Worm (Caenorhabditis elegans) whole organism, L3 larva: ENCODE measurements around the gene F55G7.3.

Source experiments
- R02D3.7 ChIP-seq: fragments of 150-350 bp; optimal IDR thresholded peaks from 2 replicates; lab custom pipeline; 2014; ENCODE audit warnings: missing biosample characterization, missing genetic modification characterization
- ama-1 ChIP-seq: fragments of 150-350 bp; optimal IDR thresholded peaks from 2 replicates; lab custom pipeline; 2018
- ceh-16 ChIP-seq: sonication (generic microtip); optimal IDR thresholded peaks from 2 replicates; lab custom pipeline; 2017; ENCODE audit warnings: missing biosample characterization, missing genetic modification characterization
- ceh-28 ChIP-seq: fragments of 150-350 bp; optimal IDR thresholded peaks from 2 replicates; lab custom pipeline; 2014; ENCODE audit warnings: missing biosample characterization, missing genetic modification reagents, missing genetic modification characterization
- ceh-82 ChIP-seq: fragments of 150-350 bp; optimal IDR thresholded peaks from 2 replicates; lab custom pipeline; 2014; ENCODE audit warnings: missing biosample characterization, missing genetic modification characterization
- ceh-9 ChIP-seq: sonication (generic microtip); optimal IDR thresholded peaks from 2 replicates; lab custom pipeline; 2018; ENCODE audit warnings: missing biosample characterization, missing genetic modification characterization
- daf-12 ChIP-seq: fragments of 150-350 bp; optimal IDR thresholded peaks from 2 replicates; lab custom pipeline; 2014; ENCODE audit warnings: missing biosample characterization, missing genetic modification reagents, missing genetic modification characterization
- egl-27 ChIP-seq: sonication (generic microtip); optimal IDR thresholded peaks from 4 replicates; lab custom pipeline; 2017; ENCODE audit warnings: missing biosample characterization, missing genetic modification reagents, missing genetic modification characterization
- egl-5 ChIP-seq: fragments of 150-350 bp; optimal IDR thresholded peaks from 2 replicates; lab custom pipeline; 2017; ENCODE audit warnings: missing biosample characterization, missing genetic modification reagents, missing genetic modification characterization, inconsistent platforms
- elt-2 ChIP-seq: sonication (generic microtip); optimal IDR thresholded peaks from 2 replicates; lab custom pipeline; 2016; ENCODE audit warnings: missing genetic modification reagents, mild to moderate bottlenecking, missing genetic modification characterization, missing compliant biosample characterization
- eor-1 ChIP-seq, 2 experiments: fragments of 150-350 bp; optimal IDR thresholded peaks; 2 replicates each; lab custom pipeline; 2014 to 2018; ENCODE audit warnings: missing biosample characterization in 2 of 2, missing genetic modification characterization in 2 of 2
- fos-1 ChIP-seq: fragments of 150-350 bp; optimal IDR thresholded peaks from 2 replicates; lab custom pipeline; 2014; ENCODE audit warnings: missing biosample characterization, missing genetic modification characterization
- hmg-11 ChIP-seq: sonication (generic microtip); optimal IDR thresholded peaks from 2 replicates; lab custom pipeline; 2016; ENCODE audit warnings: missing genetic modification characterization, missing compliant biosample characterization
- jun-1 ChIP-seq: fragments of 150-350 bp; optimal IDR thresholded peaks from 2 replicates; lab custom pipeline; 2014; ENCODE audit warnings: missing biosample characterization, missing genetic modification reagents, missing genetic modification characterization
- lin-15B ChIP-seq: fragments of 150-350 bp; optimal IDR thresholded peaks from 2 replicates; lab custom pipeline; 2014; ENCODE audit warnings: missing biosample characterization, missing genetic modification characterization
- lin-39 ChIP-seq: fragments of 150-350 bp; optimal IDR thresholded peaks from 2 replicates; lab custom pipeline; 2018; ENCODE audit warnings: missing biosample characterization, missing genetic modification reagents, missing genetic modification characterization
- lsy-12 ChIP-seq: sonication (generic microtip); optimal IDR thresholded peaks from 2 replicates; lab custom pipeline; 2016; ENCODE audit warnings: mild to moderate bottlenecking, missing genetic modification characterization, missing compliant biosample characterization
- mdl-1 ChIP-seq: fragments of 150-350 bp; optimal IDR thresholded peaks from 2 replicates; lab custom pipeline; 2014; ENCODE audit warnings: missing biosample characterization, missing genetic modification characterization
- mml-1 ChIP-seq: fragments of 150-350 bp; sonication (generic microtip); optimal IDR thresholded peaks from 3 replicates; lab custom pipeline; 2014; ENCODE audit warnings: missing biosample characterization, missing genetic modification characterization
- nfya-1 ChIP-seq: sonication (generic microtip); optimal IDR thresholded peaks from 2 replicates; lab custom pipeline; 2017; ENCODE audit warnings: missing genetic modification characterization, mild to moderate bottlenecking, missing compliant biosample characterization, antibody characterized with exemption, moderate library complexity; ENCODE audit not compliant: insufficient read depth
- nhr-11 ChIP-seq: fragments of 150-350 bp; optimal IDR thresholded peaks from 2 replicates; lab custom pipeline; 2014; ENCODE audit warnings: missing biosample characterization, missing genetic modification characterization
- nhr-12 ChIP-seq: fragments of 150-350 bp; optimal IDR thresholded peaks from 2 replicates; lab custom pipeline; 2014; ENCODE audit warnings: missing biosample characterization, missing genetic modification characterization
- nhr-23 ChIP-seq: fragments of 150-350 bp; optimal IDR thresholded peaks from 2 replicates; lab custom pipeline; 2014; ENCODE audit warnings: missing biosample characterization, missing genetic modification reagents, missing genetic modification characterization
- nhr-28 ChIP-seq: fragments of 150-350 bp; optimal IDR thresholded peaks from 2 replicates; lab custom pipeline; 2014; ENCODE audit warnings: missing biosample characterization, missing genetic modification characterization
- nhr-43 ChIP-seq: sonication (generic microtip); optimal IDR thresholded peaks from 2 replicates; lab custom pipeline; 2016; ENCODE audit warnings: mild to moderate bottlenecking, missing genetic modification characterization, missing compliant biosample characterization; ENCODE audit not compliant: poor library complexity, severe bottlenecking
- nhr-67 ChIP-seq: fragments of 150-350 bp; optimal IDR thresholded peaks from 2 replicates; lab custom pipeline; 2014; ENCODE audit warnings: missing biosample characterization, missing genetic modification characterization
- nhr-76 ChIP-seq: fragments of 150-350 bp; sonication (generic microtip); optimal IDR thresholded peaks from 5 replicates; lab custom pipeline; 2014; ENCODE audit warnings: missing biosample characterization, missing genetic modification characterization
- nhr-77 ChIP-seq: fragments of 150-350 bp; optimal IDR thresholded peaks from 2 replicates; lab custom pipeline; 2014; ENCODE audit warnings: missing biosample characterization, missing genetic modification characterization
- pha-4 ChIP-seq: fragments of 150-350 bp; optimal IDR thresholded peaks from 2 replicates; lab custom pipeline; 2014; ENCODE audit warnings: missing biosample characterization, missing genetic modification reagents, missing genetic modification characterization
- pqm-1 ChIP-seq: fragments of 150-350 bp; optimal IDR thresholded peaks from 2 replicates; lab custom pipeline; 2017; ENCODE audit warnings: missing biosample characterization, missing genetic modification characterization, inconsistent platforms
- sea-2 ChIP-seq: fragments of 150-350 bp; sonication (generic microtip); optimal IDR thresholded peaks from 4 replicates; lab custom pipeline; 2014; ENCODE audit warnings: missing biosample characterization, missing genetic modification reagents, missing genetic modification characterization
- skn-1 ChIP-seq: fragments of 150-350 bp; optimal IDR thresholded peaks from 2 replicates; lab custom pipeline; 2014; ENCODE audit warnings: missing biosample characterization, missing genetic modification characterization
- snpc-4 ChIP-seq: fragments of 150-350 bp; optimal IDR thresholded peaks from 2 replicates; lab custom pipeline; 2014; ENCODE audit warnings: missing biosample characterization, missing genetic modification characterization
- tbx-2 ChIP-seq: sonication (generic microtip); optimal IDR thresholded peaks from 2 replicates; lab custom pipeline; 2016; ENCODE audit warnings: mild to moderate bottlenecking, missing genetic modification characterization, missing compliant biosample characterization
- zag-1 ChIP-seq: fragments of 150-350 bp; optimal IDR thresholded peaks from 2 replicates; lab custom pipeline; 2014; ENCODE audit warnings: missing biosample characterization, missing genetic modification characterization
- ztf-4 ChIP-seq: fragments of 150-350 bp; optimal IDR thresholded peaks from 2 replicates; lab custom pipeline; 2014; ENCODE audit warnings: missing biosample characterization, missing genetic modification characterization

The F55G7.3 gene

DNA sequence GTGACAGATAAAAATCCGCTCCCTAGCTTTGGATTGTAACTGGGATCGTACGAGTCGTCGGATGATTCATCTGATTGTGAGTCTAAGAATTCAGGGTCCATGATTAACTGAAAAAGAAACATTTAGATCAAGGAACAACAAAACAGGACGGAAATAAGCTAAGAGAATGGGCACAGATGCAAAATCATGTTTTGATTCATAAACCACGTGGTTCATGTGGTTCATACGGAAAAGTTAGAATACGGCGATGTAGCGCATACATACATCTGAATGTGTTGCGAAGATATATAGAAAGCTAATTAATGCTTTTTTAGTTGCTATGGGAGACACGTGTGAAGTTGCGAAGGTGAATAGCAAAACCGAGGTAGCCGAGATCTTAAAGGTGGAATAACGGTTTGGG lies at the start of gene F55G7.3:
Gene F55G7.3, minus strand, starts transcription at position 101 of the 400 bp plus-strand sequence.
- TF ChIP-seq zag-1 (tag; lab: Kevin White, UChicago) (no peak), egl-27 (no peak), egl-5 (tag; lab: Kevin White, UChicago) (no peak), ceh-9 (tag; lab: Kevin White, UChicago) (no peak), nhr-43 (tag; lab: Kevin White, UChicago) (no peak), skn-1 (no peak), nhr-77 (tag; lab: Kevin White, UChicago) (no peak), ceh-28 (no peak), nhr-67 (tag; lab: Kevin White, UChicago) (no peak), hmg-11 (tag; lab: Kevin White, UChicago) (no peak), nhr-23 (no peak), R02D3.7 (tag; lab: Kevin White, UChicago) (no peak), ceh-82 (tag; lab: Kevin White, UChicago) (no peak), ztf-4 (no peak), tbx-2 (tag; lab: Kevin White, UChicago) (no peak), nhr-11 (tag; lab: Kevin White, UChicago) (no peak)

DNA sequence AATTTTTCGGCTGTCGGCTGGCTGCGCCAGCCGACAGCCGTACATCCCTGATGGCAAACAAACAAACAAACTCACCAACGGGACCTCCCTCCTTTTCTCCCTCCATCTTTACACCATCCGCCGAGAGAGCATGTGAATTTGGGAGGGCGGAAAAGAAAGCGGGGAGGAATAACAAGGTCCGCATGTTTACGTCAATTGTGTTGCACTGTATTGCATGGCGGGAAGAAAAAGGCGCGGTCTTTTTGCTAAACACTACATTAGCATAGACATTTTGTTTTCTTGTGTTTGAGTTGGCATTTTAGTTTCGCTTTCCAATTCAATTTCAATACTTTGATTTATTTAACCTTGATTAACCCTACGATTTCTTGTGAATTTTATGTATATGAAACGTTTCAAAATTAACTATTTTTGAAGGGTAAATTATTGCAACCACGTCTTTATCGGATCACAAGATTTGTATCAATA lies 46.1 kb upstream of the F55G7.3 start, which contains the start of gene C49F5.6:
Gene C49F5.6, plus strand, starts transcription at position 415 of the 465 bp plus-strand sequence.
- TF ChIP-seq nhr-28 (tag; lab: Kevin White, UChicago) (no peak), pqm-1 (no peak), lsy-12 (tag; lab: Kevin White, UChicago) (no peak), ceh-82 (tag; lab: Kevin White, UChicago) (no peak), mdl-1 (tag; lab: Kevin White, UChicago) (no peak), nhr-23 (no peak), lin-39 (tag; lab: Kevin White, UChicago) (no peak), nhr-11 (tag; lab: Kevin White, UChicago) (no peak), jun-1 (tag; lab: Kevin White, UChicago) (no peak), pha-4 (tag; lab: Kevin White, UChicago) (no peak), fos-1 (tag; lab: Kevin White, UChicago) (no peak), egl-5 (tag; lab: Kevin White, UChicago) (no peak), sea-2 (no peak), eor-1 (tag; optimal IDR thresholded peaks at IDR 0.05; lab: Kevin White, UChicago) (no peak), zag-1 (tag; lab: Kevin White, UChicago) (no peak), ceh-16 (no peak), daf-12 (tag; lab: Kevin White, UChicago) (no peak), ceh-9 (tag; lab: Kevin White, UChicago) (no peak)

ce11 chrX:11985887-11986286 lies 44.0 kb upstream of the F55G7.3 start, which contains the start of gene C49F5.5:
Gene C49F5.5 (plus strand): TSS chrX:11986187.
- no peak for TF ChIP-seq nhr-28 (tag; lab: Kevin White, UChicago)
- no peak for TF ChIP-seq snpc-4
- TF ChIP-seq ama-1 (lab: Kevin White, UChicago) = no peak
- no peak for TF ChIP-seq nhr-76
- TF ChIP-seq nhr-43 (tag; lab: Kevin White, UChicago) = no peak
- no peak for TF ChIP-seq jun-1 (tag; lab: Kevin White, UChicago)
- TF ChIP-seq ceh-28 = no peak
- no peak for TF ChIP-seq lin-15B (tag; lab: Kevin White, UChicago)
- no peak for TF ChIP-seq nhr-11 (tag; lab: Kevin White, UChicago)
- no peak for TF ChIP-seq mml-1 (tag; lab: Kevin White, UChicago)
- no peak for TF ChIP-seq nhr-77 (tag; lab: Kevin White, UChicago)
- no peak for TF ChIP-seq nhr-23
- TF ChIP-seq egl-5 (tag; lab: Kevin White, UChicago) = no peak

- TF ChIP-seq pha-4 (tag; lab: Kevin White, UChicago) (no peak), elt-2 (tag; lab: Kevin White, UChicago) (no peak), hmg-11 (tag; lab: Kevin White, UChicago) (no peak), ceh-16 (no peak), egl-5 (tag; lab: Kevin White, UChicago) (no peak), nhr-12 (tag; lab: Kevin White, UChicago) (no peak), nfya-1 (tag; lab: Kevin White, UChicago) (no peak)
Observed at ce11 chrX:11983576-11984061, 41.8 kb upstream of the F55G7.3 start, which contains the start of gene C49F5.3. Gene C49F5.3 (minus strand): TSS chrX:11983626.
